Worm (Caenorhabditis elegans): ENCODE results near the gene asp-3.
A peak's percentile ranks its signal among the peaks of the same experiment; 100 is the strongest.

asp-3 gene

DNA sequence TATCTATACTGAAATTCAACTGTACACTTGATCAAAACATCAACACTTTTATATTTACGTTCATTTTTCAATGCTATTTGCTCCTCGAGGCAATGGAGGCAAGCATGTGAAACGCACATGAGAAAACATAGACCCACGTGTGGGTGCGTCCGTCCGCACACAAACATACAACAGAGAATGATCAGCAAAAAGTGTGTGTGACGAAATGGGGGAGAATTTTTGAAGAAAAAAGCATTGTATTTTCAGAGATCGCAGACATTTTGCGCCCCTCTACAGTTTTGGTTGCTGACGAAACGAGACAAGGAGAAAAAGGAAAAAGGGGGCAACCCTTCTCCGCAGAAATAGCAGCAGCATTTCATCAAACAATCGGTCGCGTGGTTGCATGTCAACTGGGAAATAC is 40.7 kb upstream of the asp-3 start:
- TF ChIP-seq ama-1 (optimal IDR thresholded peaks at IDR 0.05) (peak; percentile 70), ceh-28 (tag; optimal IDR thresholded peaks at IDR 0.05) (peak; percentile 45), ztf-4 (tag; optimal IDR thresholded peaks at IDR 0.05) (no peak), ZK546.5 (tag; optimal IDR thresholded peaks at IDR 0.05) (no peak), nhr-25 (tag; optimal IDR thresholded peaks at IDR 0.05) (peak; percentile 95), nhr-12 (tag; optimal IDR thresholded peaks at IDR 0.05) (no peak), fos-1 (tag; optimal IDR thresholded peaks at IDR 0.05) (no peak), tbx-2 (tag; optimal IDR thresholded peaks at IDR 0.05) (peak; percentile 77), fkh-10 (GFP tag; optimal IDR thresholded peaks at IDR 0.05) (no peak), aly-2 (tag; optimal IDR thresholded peaks at IDR 0.05) (no peak), ceh-82 (tag; optimal IDR thresholded peaks at IDR 0.05) (no peak), nhr-77 (tag; optimal IDR thresholded peaks at IDR 0.05) (no peak), pqm-1 (tag; optimal IDR thresholded peaks at IDR 0.05) (peak; percentile 87), skn-1 (tag; optimal IDR thresholded peaks at IDR 0.05) (no peak), zag-1 (tag; optimal IDR thresholded peaks at IDR 0.05) (no peak), ztf-11 (tag; optimal IDR thresholded peaks at IDR 0.05) (no peak), egl-27 (tag; optimal IDR thresholded peaks at IDR 0.05) (peak; percentile 84), egl-5 (tag; optimal IDR thresholded peaks at IDR 0.05) (peak; percentile 75), ceh-9 (tag; optimal IDR thresholded peaks at IDR 0.05) (no peak), lsy-12 (tag; optimal IDR thresholded peaks at IDR 0.05) (peak; percentile 11), elt-1 (tag; optimal IDR thresholded peaks at IDR 0.05) (peak; percentile 54), unc-39 (tag; optimal IDR thresholded peaks at IDR 0.05) (no peak), nhr-23 (tag; optimal IDR thresholded peaks at IDR 0.05) (peak; percentile 86), nhr-67 (tag; optimal IDR thresholded peaks at IDR 0.05) (no peak), nfya-1 (tag; optimal IDR thresholded peaks at IDR 0.05; ENCODE audit: insufficient read depth) (peak; percentile 75), sea-2 (GFP tag; optimal IDR thresholded peaks at IDR 0.05) (no peak), eor-1 (tag; optimal IDR thresholded peaks at IDR 0.05) (peak; percentile 39 to 57), R02D3.7 (tag; optimal IDR thresholded peaks at IDR 0.05) (no peak), elt-2 (tag; optimal IDR thresholded peaks at IDR 0.05) (peak; percentile 89), nhr-43 (tag; optimal IDR thresholded peaks at IDR 0.05; ENCODE audit: poor library complexity, severe bottlenecking) (peak; percentile 83), snpc-4 (tag; optimal IDR thresholded peaks at IDR 0.05) (peak; percentile 31), mml-1 (tag; optimal IDR thresholded peaks at IDR 0.05) (peak; percentile 97), unc-62 (GFP tag; optimal IDR thresholded peaks at IDR 0.05) (peak; percentile 41), lin-15B (tag; optimal IDR thresholded peaks at IDR 0.05) (no peak), hmg-11 (tag; optimal IDR thresholded peaks at IDR 0.05) (peak; percentile 68), jun-1 (tag; optimal IDR thresholded peaks at IDR 0.05) (peak; percentile 85), nhr-237 (tag; optimal IDR thresholded peaks at IDR 0.05) (no peak), nhr-11 (tag; optimal IDR thresholded peaks at IDR 0.05) (peak; percentile 64), ceh-16 (tag; optimal IDR thresholded peaks at IDR 0.05) (no peak), lin-39 (tag; optimal IDR thresholded peaks at IDR 0.05) (peak; percentile 72), nhr-76 (tag; optimal IDR thresholded peaks at IDR 0.05) (no peak), nhr-28 (tag; optimal IDR thresholded peaks at IDR 0.05) (no peak), elt-3 (tag; optimal IDR thresholded peaks at IDR 0.05) (peak in 1 of 3 experiments; percentile 78), daf-12 (tag; optimal IDR thresholded peaks at IDR 0.05) (no peak), pha-4 (tag; optimal IDR thresholded peaks at IDR 0.05) (peak; percentile 99), fkh-2 (tag; optimal IDR thresholded peaks at IDR 0.05) (no peak), mdl-1 (tag; optimal IDR thresholded peaks at IDR 0.05) (peak; percentile 100)

DNA sequence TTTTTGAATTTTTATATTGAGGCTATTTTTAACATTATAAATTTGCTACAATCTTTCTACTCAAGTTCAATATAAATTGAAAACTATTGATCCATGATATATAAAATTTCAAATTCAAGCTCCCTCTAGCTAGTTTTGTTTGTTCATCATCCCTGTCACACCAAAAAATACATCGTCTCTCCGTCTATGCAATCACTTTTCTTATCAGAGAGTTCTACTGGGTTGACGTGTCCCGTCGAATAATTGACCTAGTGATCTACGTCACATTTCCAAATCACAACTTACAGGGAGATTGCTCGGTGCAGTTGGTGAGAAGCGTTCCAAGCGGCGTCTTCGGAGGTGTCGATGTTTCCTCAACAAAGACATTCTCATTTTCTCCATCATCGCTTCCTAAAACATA is 29.7 kb upstream of the asp-3 start:
- peak; percentile 44 for TF ChIP-seq pqm-1 (tag; optimal IDR thresholded peaks at IDR 0.05)
- TF ChIP-seq elt-2 (tag; optimal IDR thresholded peaks at IDR 0.05): peak; percentile 51
- no peak for TF ChIP-seq ceh-16 (tag; optimal IDR thresholded peaks at IDR 0.05)
- TF ChIP-seq fos-1 (tag; optimal IDR thresholded peaks at IDR 0.05): no peak
- no peak for TF ChIP-seq elt-1 (tag; optimal IDR thresholded peaks at IDR 0.05)
- TF ChIP-seq ztf-11 (tag; optimal IDR thresholded peaks at IDR 0.05): no peak
- no peak for TF ChIP-seq lin-39 (tag; optimal IDR thresholded peaks at IDR 0.05)
- TF ChIP-seq sea-2 (GFP tag; optimal IDR thresholded peaks at IDR 0.05): no peak
- no peak for TF ChIP-seq ceh-82 (tag; optimal IDR thresholded peaks at IDR 0.05)
- no peak for TF ChIP-seq jun-1 (tag; optimal IDR thresholded peaks at IDR 0.05)
- no peak for TF ChIP-seq nhr-28 (tag; optimal IDR thresholded peaks at IDR 0.05)
- no peak for TF ChIP-seq tbx-2 (tag; optimal IDR thresholded peaks at IDR 0.05)
- no peak for TF ChIP-seq unc-62 (GFP tag; optimal IDR thresholded peaks at IDR 0.05)
- TF ChIP-seq nhr-12 (tag; optimal IDR thresholded peaks at IDR 0.05): no peak
